Fruit fly (Drosophila melanogaster) whole organism, wandering third instar larva: ENCODE results near the gene CG11634.

Experiments
- Abd-B ChIP-seq: fragments of >200 bp; optimal IDR thresholded peaks from 2 replicates; lab custom pipeline; 2017; ENCODE audit warnings: missing biosample characterization, missing genetic modification characterization
- Sp1 ChIP-seq: fragments of 200-800 bp; sonication (Bioruptor generic); optimal IDR thresholded peaks from 3 replicates; lab custom pipeline; 2019; ENCODE audit warnings: missing biosample characterization, mild to moderate bottlenecking, missing genetic modification characterization, moderate library complexity
- h ChIP-seq: fragments of 200-800 bp; sonication (Bioruptor generic); optimal IDR thresholded peaks from 3 replicates; lab custom pipeline; 2016; ENCODE audit warnings: missing biosample characterization, mild to moderate bottlenecking, missing genetic modification characterization
- lola ChIP-seq: fragments of >200 bp; optimal IDR thresholded peaks from 2 replicates; lab custom pipeline; 2017; ENCODE audit warnings: missing biosample characterization, missing genetic modification characterization
- pan ChIP-seq: fragments of >200 bp; optimal IDR thresholded peaks from 2 replicates; lab custom pipeline; 2017
- rgr ChIP-seq: fragments of 200-800 bp; sonication (Bioruptor generic); optimal IDR thresholded peaks from 3 replicates; lab custom pipeline; 2016; ENCODE audit warnings: missing biosample characterization, mild to moderate bottlenecking, missing genetic modification characterization

- TF ChIP-seq lola (GFP tag; lab: Kevin White, UChicago), result no peak
- no peak for TF ChIP-seq Abd-B
- TF ChIP-seq rgr (GFP tag; lab: Kevin White, UChicago), result no peak
- TF ChIP-seq h, result no peak
- TF ChIP-seq Sp1 (GFP tag; lab: Kevin White, UChicago), result no peak
- TF ChIP-seq pan, result no peak
Measured at dm6 chr2L:21886260-21886659, 29.8 kb upstream of the CG11634 start.
